Fruit fly (Drosophila melanogaster) whole organism, embryonic: ENCODE measurements around the gene Mst89B.

ENCODE experiments used
- Abd-B ChIP-seq: fragments of 200-800 bp; sonication (Bioruptor generic); optimal IDR thresholded peaks from 2 replicates; lab custom pipeline; 2018; ENCODE audit warnings: missing biosample characterization, mild to moderate bottlenecking, missing genetic modification characterization, moderate library complexity
- CG10274 ChIP-seq: fragments of 200-800 bp; sonication (Bioruptor generic); optimal IDR thresholded peaks from 3 replicates; lab custom pipeline; 2017; ENCODE audit warnings: missing biosample characterization, mild to moderate bottlenecking, missing genetic modification characterization
- CG10959 ChIP-seq: fragments of 200-800 bp; sonication (Bioruptor generic); IDR thresholded peaks from 2 replicates; pipeline ENCODE4 v1.3.6; 2022; ENCODE audit warnings: missing biosample characterization, missing genetic modification characterization
- CG12744 ChIP-seq: fragments of 200-800 bp; sonication (Bioruptor generic); optimal IDR thresholded peaks from 2 replicates; lab custom pipeline; 2016; ENCODE audit warnings: missing biosample characterization, missing genetic modification characterization
- CG1529 ChIP-seq: fragments of 200-800 bp; sonication (Bioruptor generic); optimal IDR thresholded peaks from 3 replicates; lab custom pipeline; 2018; ENCODE audit warnings: missing biosample characterization, missing genetic modification characterization
- CG17186 ChIP-seq: fragments of 200-800 bp; sonication (Bioruptor generic); optimal IDR thresholded peaks from 3 replicates; lab custom pipeline; 2017; ENCODE audit warnings: missing biosample characterization, missing genetic modification reagents, missing genetic modification characterization
- CG17359 ChIP-seq: fragments of 200-800 bp; sonication (Bioruptor generic); optimal IDR thresholded peaks from 3 replicates; lab custom pipeline; 2018; ENCODE audit warnings: missing biosample characterization, mild to moderate bottlenecking, missing genetic modification characterization, moderate library complexity
- CG17912 ChIP-seq: fragments of 200-800 bp; sonication (Bioruptor generic); optimal IDR thresholded peaks from 2 replicates; lab custom pipeline; 2018; ENCODE audit warnings: missing biosample characterization, mild to moderate bottlenecking, missing genetic modification characterization
- CG31441 ChIP-seq: fragments of 200-800 bp; sonication (Bioruptor generic); IDR thresholded peaks from 2 replicates; pipeline ENCODE4 v1.3.6; 2022; ENCODE audit warnings: missing biosample characterization, missing genetic modification characterization
- CG34224 ChIP-seq: fragments of 200-800 bp; sonication (Bioruptor generic); IDR thresholded peaks from 3 replicates; pipeline ENCODE4 v1.3.6; 2022; ENCODE audit warnings: missing biosample characterization, missing genetic modification characterization; ENCODE audit not compliant: partially characterized antibody
- CG3995 ChIP-seq: fragments of 200-800 bp; sonication (Bioruptor generic); optimal IDR thresholded peaks from 3 replicates; lab custom pipeline; 2016; ENCODE audit warnings: missing biosample characterization, missing genetic modification characterization
- CG42726 ChIP-seq: fragments of 200-800 bp; sonication (Bioruptor generic); IDR thresholded peaks from 2 replicates; pipeline ENCODE4 v1.3.6; 2022; ENCODE audit warnings: missing biosample characterization, missing genetic modification characterization; ENCODE audit not compliant: partially characterized antibody
- CG4730 ChIP-seq: fragments of 200-800 bp; sonication (Bioruptor generic); IDR thresholded peaks from 2 replicates; pipeline ENCODE4 v1.3.6; 2022; ENCODE audit warnings: missing biosample characterization, missing genetic modification characterization
- CG5245 ChIP-seq: fragments of 200-800 bp; sonication (Bioruptor generic); optimal IDR thresholded peaks from 3 replicates; lab custom pipeline; 2016; ENCODE audit warnings: missing biosample characterization, missing genetic modification characterization
- CG5953 ChIP-seq: fragments of 200-800 bp; sonication (Bioruptor generic); IDR thresholded peaks from 2 replicates; pipeline ENCODE4 v1.3.6; 2022; ENCODE audit warnings: missing biosample characterization, missing genetic modification characterization
- CG6175 ChIP-seq: fragments of 200-800 bp; sonication (Bioruptor generic); IDR thresholded peaks from 3 replicates; pipeline ENCODE4 v1.3.6; 2022; ENCODE audit warnings: missing biosample characterization, missing genetic modification characterization
- CG6654 ChIP-seq: fragments of 200-800 bp; sonication (Bioruptor generic); optimal IDR thresholded peaks from 2 replicates; lab custom pipeline; 2017; ENCODE audit warnings: missing biosample characterization, mild to moderate bottlenecking, missing genetic modification characterization
- CG6765 ChIP-seq: fragments of 200-800 bp; sonication (Bioruptor generic); optimal IDR thresholded peaks from 3 replicates; lab custom pipeline; 2017; ENCODE audit warnings: missing biosample characterization, mild to moderate bottlenecking, missing genetic modification characterization
- CG6813 ChIP-seq: fragments of 200-800 bp; sonication (Bioruptor generic); optimal IDR thresholded peaks from 2 replicates; lab custom pipeline; 2017; ENCODE audit warnings: missing biosample characterization, missing genetic modification characterization, mild to moderate bottlenecking, moderate library complexity, missing genetic modification reagents
- CG7556 ChIP-seq: fragments of 200-800 bp; sonication (Bioruptor generic); optimal IDR thresholded peaks from 2 replicates; lab custom pipeline; 2017; ENCODE audit warnings: missing biosample characterization, mild to moderate bottlenecking, missing genetic modification characterization
- CG7987 ChIP-seq: fragments of 200-800 bp; sonication (Bioruptor generic); optimal IDR thresholded peaks from 2 replicates; lab custom pipeline; 2018; ENCODE audit warnings: missing biosample characterization, mild to moderate bottlenecking, missing genetic modification characterization, moderate library complexity
- CG8765 ChIP-seq: fragments of 200-800 bp; sonication (Bioruptor generic); IDR thresholded peaks from 2 replicates; pipeline ENCODE4 v1.3.6; 2022; ENCODE audit warnings: missing biosample characterization, missing genetic modification characterization
- CG8944 ChIP-seq: fragments of 200-800 bp; sonication (Bioruptor generic); optimal IDR thresholded peaks from 3 replicates; lab custom pipeline; 2016; ENCODE audit warnings: missing biosample characterization, missing genetic modification characterization
- Elba2 ChIP-seq: fragments of 200-800 bp; sonication (Bioruptor generic); optimal IDR thresholded peaks from 3 replicates; lab custom pipeline; 2016; ENCODE audit warnings: missing biosample characterization, missing genetic modification characterization
- Mad ChIP-seq: fragments of 200-800 bp; sonication (Bioruptor generic); optimal IDR thresholded peaks from 2 replicates; lab custom pipeline; 2016; ENCODE audit warnings: missing biosample characterization, missing genetic modification characterization
- NFAT ChIP-seq: fragments of 200-800 bp; sonication (Bioruptor generic); IDR thresholded peaks from 2 replicates; pipeline ENCODE4 v1.3.6; 2022; ENCODE audit warnings: missing biosample characterization, missing genetic modification characterization
- Side ChIP-seq: fragments of 200-800 bp; sonication (Bioruptor generic); optimal IDR thresholded peaks from 2 replicates; lab custom pipeline; 2016; ENCODE audit warnings: missing biosample characterization, missing genetic modification characterization
- Sry-β ChIP-seq: fragments of 200-800 bp; sonication (Bioruptor generic); optimal IDR thresholded peaks from 2 replicates; lab custom pipeline; 2018; ENCODE audit warnings: missing biosample characterization, mild to moderate bottlenecking, missing genetic modification characterization, moderate library complexity
- bbx ChIP-seq: fragments of 200-800 bp; sonication (Bioruptor generic); IDR thresholded peaks from 2 replicates; pipeline ENCODE4 v1.3.6; 2022; ENCODE audit warnings: missing biosample characterization, missing genetic modification characterization; ENCODE audit not compliant: partially characterized antibody
- bowl ChIP-seq: fragments of 200-800 bp; sonication (Bioruptor generic); IDR thresholded peaks from 2 replicates; pipeline ENCODE4 v1.3.6; 2022; ENCODE audit warnings: missing biosample characterization, missing genetic modification characterization
- bsh ChIP-seq, 2 experiments: fragments of 200-800 bp; sonication (Bioruptor generic); optimal IDR thresholded peaks; 2 replicates each; lab custom pipeline; 2017 to 2018; ENCODE audit warnings: mild to moderate bottlenecking in 2 of 2, missing biosample characterization in 2 of 2, missing genetic modification characterization in 2 of 2, moderate library complexity in 1 of 2
- cad ChIP-seq: fragments of >200 bp; optimal IDR thresholded peaks from 2 replicates; lab custom pipeline; 2017; ENCODE audit warnings: missing biosample characterization, missing genetic modification characterization
- chif ChIP-seq, 2 experiments: fragments of 200-800 bp; sonication (Bioruptor generic); optimal IDR thresholded peaks; 3 replicates each; lab custom pipeline; 2016; ENCODE audit warnings: missing biosample characterization in 2 of 2, missing genetic modification characterization in 2 of 2
- dan ChIP-seq: fragments of 200-800 bp; sonication (Bioruptor generic); IDR thresholded peaks from 2 replicates; pipeline ENCODE4 v1.3.6; 2022; ENCODE audit warnings: missing biosample characterization, missing genetic modification characterization
- dmrt99B ChIP-seq: fragments of 200-800 bp; sonication (Bioruptor generic); optimal IDR thresholded peaks from 2 replicates; lab custom pipeline; 2018; ENCODE audit warnings: missing biosample characterization, mild to moderate bottlenecking, missing genetic modification characterization, moderate library complexity
- emc ChIP-seq: fragments of 200-800 bp; sonication (Bioruptor generic); optimal IDR thresholded peaks from 2 replicates; lab custom pipeline; 2016; ENCODE audit warnings: missing biosample characterization, missing genetic modification characterization
- her ChIP-seq: fragments of 200-800 bp; sonication (Bioruptor generic); optimal IDR thresholded peaks from 2 replicates; lab custom pipeline; 2016; ENCODE audit warnings: missing biosample characterization, missing genetic modification characterization
- lov ChIP-seq, 2 experiments: fragments of 200-800 bp in 1 of 2; fragments of >200 bp in 1 of 2; sonication (Bioruptor generic) in 1 of 2; IDR thresholded peaks in 1 of 2; optimal IDR thresholded peaks in 1 of 2; 2 replicates in 1 of 2; 3 replicates in 1 of 2; pipeline versions ENCODE4 v1.3.6 to Lab custom; 2017 to 2022; ENCODE audit warnings: missing biosample characterization in 1 of 2, missing genetic modification characterization in 1 of 2
- nau ChIP-seq: fragments of 200-800 bp; sonication (Bioruptor generic); optimal IDR thresholded peaks from 3 replicates; lab custom pipeline; 2017; ENCODE audit warnings: missing biosample characterization, mild to moderate bottlenecking, missing genetic modification characterization, missing genetic modification reagents
- peb ChIP-seq: fragments of 200-800 bp; sonication (Bioruptor generic); IDR thresholded peaks from 2 replicates; pipeline ENCODE4 v1.3.6; 2022; ENCODE audit warnings: missing biosample characterization, missing genetic modification characterization
- sna ChIP-seq: fragments of 200-800 bp; sonication (Bioruptor generic); IDR thresholded peaks from 2 replicates; pipeline ENCODE4 v1.3.6; 2022; ENCODE audit warnings: missing biosample characterization, missing genetic modification characterization; ENCODE audit not compliant: partially characterized antibody
- sr ChIP-seq: fragments of 200-800 bp; sonication (Bioruptor generic); IDR thresholded peaks from 3 replicates; pipeline ENCODE4 v1.3.6; 2022; ENCODE audit warnings: missing biosample characterization, missing genetic modification characterization
- sug ChIP-seq: fragments of 200-800 bp; optimal IDR thresholded peaks from 2 replicates; lab custom pipeline; 2019; ENCODE audit warnings: missing biosample characterization, mild to moderate bottlenecking, missing genetic modification characterization, moderate library complexity
- tna ChIP-seq: fragments of 200-800 bp; sonication (Bioruptor generic); IDR thresholded peaks from 2 replicates; pipeline ENCODE4 v1.3.6; 2022; ENCODE audit warnings: missing biosample characterization, missing genetic modification characterization; ENCODE audit not compliant: partially characterized antibody
- unpg ChIP-seq: fragments of 200-800 bp; sonication (Bioruptor generic); optimal IDR thresholded peaks from 3 replicates; lab custom pipeline; 2018; ENCODE audit warnings: missing biosample characterization, mild to moderate bottlenecking, missing genetic modification characterization, moderate library complexity
- wor ChIP-seq: fragments of 200-800 bp; sonication (Bioruptor generic); IDR thresholded peaks from 2 replicates; pipeline ENCODE4 v1.3.6; 2022; ENCODE audit warnings: missing biosample characterization, missing genetic modification characterization
- yki ChIP-seq: fragments of >200 bp; optimal IDR thresholded peaks from 3 replicates; lab custom pipeline; 2018
- zen2 ChIP-seq: fragments of 200-800 bp; sonication (Bioruptor generic); IDR thresholded peaks from 3 replicates; pipeline ENCODE4 v1.3.6; 2022; ENCODE audit warnings: missing biosample characterization, missing genetic modification characterization; ENCODE audit not compliant: partially characterized antibody
- zfh2 ChIP-seq: fragments of 200-800 bp; sonication (Bioruptor generic); optimal IDR thresholded peaks from 2 replicates; lab custom pipeline; 2016; ENCODE audit warnings: missing biosample characterization, missing genetic modification characterization

The Mst89B gene

dm6 chr3R:16224415-16225165, 42.2 kb upstream of the Mst89B start (continued):
- TF ChIP-seq Elba2 (GFP tag; lab: Kevin White, UChicago) (peak; percentile 42), CG8944 (GFP tag; lab: Kevin White, UChicago) (peak; percentile 97), CG6654 (GFP tag; lab: Kevin White, UChicago) (peak; percentile 88), CG7987 (GFP tag; lab: Kevin White, UChicago) (peak; percentile 90), Side (GFP tag; lab: Kevin White, UChicago) (peak; percentile 98), lov (optimal IDR thresholded peaks at IDR 0.05; lab: Kevin White, UChicago) (no peak), lov (GFP tag; IDR thresholded peaks at IDR 0.05; lab: Robert Waterston, UW) (no peak), CG10274 (peak; percentile 80), zfh2 (GFP tag; lab: Kevin White, UChicago) (peak; percentile 95), unpg (GFP tag; lab: Kevin White, UChicago) (peak; percentile 99), CG6813 (GFP tag; lab: Kevin White, UChicago) (peak; percentile 97), CG34224 (no peak), CG6175 (GFP tag; lab: Robert Waterston, UW) (no peak), CG10959 (no peak), zen2 (GFP tag; lab: Robert Waterston, UW) (no peak), sr (no peak), emc (peak; percentile 94), NFAT (no peak), CG12744 (GFP tag; lab: Kevin White, UChicago) (peak; percentile 97), CG8765 (GFP tag; lab: Robert Waterston, UW) (no peak), CG5953 (GFP tag; lab: Robert Waterston, UW) (no peak), CG17912 (peak; percentile 7), dan (GFP tag; lab: Robert Waterston, UW) (no peak), CG3995 (GFP tag; lab: Kevin White, UChicago) (peak; percentile 60), her (peak; percentile 96), bowl (GFP tag; lab: Robert Waterston, UW) (no peak), CG31441 (GFP tag; lab: Robert Waterston, UW) (no peak), CG6765 (GFP tag; lab: Kevin White, UChicago) (peak; percentile 96), CG7556 (GFP tag; lab: Kevin White, UChicago) (peak; percentile 99), CG4730 (no peak), chif (GFP tag; optimal IDR thresholded peaks at IDR 0.05; lab: Kevin White, UChicago) (peak; percentile 97), Mad (GFP tag; lab: Kevin White, UChicago) (peak; percentile 93), dmrt99B (tag; lab: Kevin White, UChicago) (peak; percentile 99), Abd-B (peak; percentile 97), CG17186 (peak; percentile 87), peb (GFP tag; lab: Robert Waterston, UW) (no peak), tna (no peak), CG1529 (GFP tag; lab: Kevin White, UChicago) (peak; percentile 98), bsh (GFP tag; optimal IDR thresholded peaks at IDR 0.05; lab: Kevin White, UChicago) (peak; percentile 91 to 99), Sry-β (peak; percentile 75), yki (peak; percentile 83), wor (GFP tag; lab: Robert Waterston, UW) (no peak), bbx (GFP tag; lab: Robert Waterston, UW) (no peak), sug (tag; lab: Kevin White, UChicago) (peak; percentile 85), cad (no peak), CG17359 (tag; lab: Kevin White, UChicago) (peak; percentile 99), CG42726 (GFP tag; lab: Robert Waterston, UW) (no peak), sna (GFP tag; lab: Robert Waterston, UW) (no peak), CG5245 (peak; percentile 96), nau (peak; percentile 96)
